Worm (Caenorhabditis elegans) whole organism, L4 larva: ENCODE measurements around the gene C06C3.4.

Source experiments
- D1046.2 ChIP-seq: fragments of 200-800 bp; sonication (Bioruptor generic); IDR thresholded peaks from 2 replicates; pipeline ENCODE4 v1.3.6; 2022; ENCODE audit warnings: missing genetic modification characterization, missing compliant biosample characterization
- Y75B8A.6 ChIP-seq: fragments of 200-800 bp; sonication (Bioruptor generic); IDR thresholded peaks from 2 replicates; pipeline ENCODE4 v1.3.6; 2022; ENCODE audit warnings: missing genetic modification reagents, missing genetic modification characterization, missing compliant biosample characterization
- aly-2 ChIP-seq: sonication (generic microtip); optimal IDR thresholded peaks from 2 replicates; lab custom pipeline; 2018; ENCODE audit warnings: missing biosample characterization, missing genetic modification characterization
- ceh-32 ChIP-seq: sonication (generic microtip); optimal IDR thresholded peaks from 2 replicates; lab custom pipeline; 2016; ENCODE audit warnings: mild to moderate bottlenecking, missing genetic modification characterization, missing compliant biosample characterization; ENCODE audit not compliant: poor library complexity
- egl-27 ChIP-seq: sonication (generic microtip); optimal IDR thresholded peaks from 3 replicates; lab custom pipeline; 2017; ENCODE audit warnings: missing biosample characterization, missing genetic modification reagents, missing genetic modification characterization
- fos-1 ChIP-seq: fragments of 150-350 bp; optimal IDR thresholded peaks from 2 replicates; lab custom pipeline; 2014; ENCODE audit warnings: missing biosample characterization, missing genetic modification characterization
- lin-29 ChIP-seq: fragments of 200-800 bp; sonication (Bioruptor generic); IDR thresholded peaks from 2 replicates; pipeline ENCODE4 v1.3.6; 2022; ENCODE audit warnings: missing genetic modification reagents, missing genetic modification characterization, missing compliant biosample characterization
- nhr-6 ChIP-seq: fragments of 150-350 bp; optimal IDR thresholded peaks from 2 replicates; lab custom pipeline; 2014; ENCODE audit warnings: missing biosample characterization, missing genetic modification characterization
- nhr-77 ChIP-seq: fragments of 150-350 bp; optimal IDR thresholded peaks from 2 replicates; lab custom pipeline; 2014; ENCODE audit warnings: missing biosample characterization, missing genetic modification characterization
- pha-4 ChIP-seq, 2 experiments: fragments of 150-350 bp in 1 of 2; fragments of 200-800 bp in 1 of 2; sonication (Bioruptor generic) in 1 of 2; IDR thresholded peaks in 1 of 2; optimal IDR thresholded peaks in 1 of 2; 2 replicates each; pipeline versions ENCODE4 v1.3.6 to Lab custom; 2014 to 2022; ENCODE audit warnings: missing genetic modification characterization in 2 of 2, missing genetic modification reagents in 2 of 2, missing biosample characterization in 1 of 2, missing compliant biosample characterization in 1 of 2
- spr-1 ChIP-seq: sonication (generic microtip); optimal IDR thresholded peaks from 2 replicates; lab custom pipeline; 2016; ENCODE audit warnings: mild to moderate bottlenecking, missing genetic modification characterization, missing compliant biosample characterization
- unc-39 ChIP-seq: sonication (generic microtip); optimal IDR thresholded peaks from 2 replicates; lab custom pipeline; 2017; ENCODE audit warnings: missing biosample characterization, missing genetic modification characterization
- zip-11 ChIP-seq: fragments of 200-800 bp; sonication (Bioruptor generic); IDR thresholded peaks from 2 replicates; pipeline ENCODE4 v1.3.6; 2022; ENCODE audit warnings: missing genetic modification characterization, missing compliant biosample characterization

- TF ChIP-seq nhr-77 (tag; lab: Kevin White, UChicago): no peak
- no peak for TF ChIP-seq pha-4 (GFP tag; IDR thresholded peaks at IDR 0.05; lab: Robert Waterston, UW)
- TF ChIP-seq pha-4 (tag; optimal IDR thresholded peaks at IDR 0.05; lab: Kevin White, UChicago): no peak
- TF ChIP-seq spr-1 (tag; lab: Kevin White, UChicago): no peak
- no peak for TF ChIP-seq nhr-6 (tag; lab: Kevin White, UChicago)
- no peak for TF ChIP-seq unc-39 (tag; lab: Kevin White, UChicago)
- TF ChIP-seq Y75B8A.6: no peak
- no peak for TF ChIP-seq zip-11
- no peak for TF ChIP-seq D1046.2
- TF ChIP-seq egl-27 (tag; lab: Kevin White, UChicago): no peak
- TF ChIP-seq fos-1 (tag; lab: Kevin White, UChicago): no peak
- no peak for TF ChIP-seq aly-2 (tag; lab: Kevin White, UChicago)
- no peak for TF ChIP-seq ceh-32
- TF ChIP-seq lin-29 (GFP tag; lab: Robert Waterston, UW): no peak
These were observed 5.1 kb downstream of the C06C3.4 start for ce11 chrII:9378174-9378573.
